Fruit fly (Drosophila melanogaster): ENCODE results near the gene CG17327.

CG17327 gene

dm6 chr3R:13038075-13038474 lies 40.5 kb upstream of the CG17327 start, which contains the start of gene CG11668:
TSS of gene CG11668 (plus strand) at chr3R:13038375.
- TF ChIP-seq ovo (GFP tag; optimal IDR thresholded peaks at IDR 0.05) (no peak), kay (GFP tag; ENCODE audit: borderline replicate concordance) (no peak), cic (GFP tag; optimal IDR thresholded peaks at IDR 0.05) (no peak)

dm6 chr3R:13036064-13036463 lies 38.5 kb upstream of the CG17327 start:
- TF ChIP-seq bab1 (GFP tag; optimal IDR thresholded peaks at IDR 0.05), result no peak
- no peak for TF ChIP-seq ovo (GFP tag; optimal IDR thresholded peaks at IDR 0.05)
- TF ChIP-seq kay (GFP tag; ENCODE audit: borderline replicate concordance), result no peak
- TF ChIP-seq CG11617 (GFP tag; optimal IDR thresholded peaks at IDR 0.05), result no peak
- no peak for TF ChIP-seq pad (GFP tag; optimal IDR thresholded peaks at IDR 0.05)
- no peak for TF ChIP-seq Clk (GFP tag; optimal IDR thresholded peaks at IDR 0.05)
- TF ChIP-seq CG1620 (GFP tag; optimal IDR thresholded peaks at IDR 0.05), result no peak

- no peak for TF ChIP-seq ovo (GFP tag; optimal IDR thresholded peaks at IDR 0.05)
- TF ChIP-seq CG12768 (GFP tag; optimal IDR thresholded peaks at IDR 0.05), result no peak
- TF ChIP-seq pad (GFP tag; optimal IDR thresholded peaks at IDR 0.05), result no peak
- TF ChIP-seq tj (GFP tag; optimal IDR thresholded peaks at IDR 0.05), result no peak
- TF ChIP-seq Mnt (GFP tag; optimal IDR thresholded peaks at IDR 0.05), result no peak
- no peak for TF ChIP-seq CG1620 (GFP tag; optimal IDR thresholded peaks at IDR 0.05)
Measured at dm6 chr3R:13033670-13034069, 36.1 kb upstream of the CG17327 start.

DNA sequence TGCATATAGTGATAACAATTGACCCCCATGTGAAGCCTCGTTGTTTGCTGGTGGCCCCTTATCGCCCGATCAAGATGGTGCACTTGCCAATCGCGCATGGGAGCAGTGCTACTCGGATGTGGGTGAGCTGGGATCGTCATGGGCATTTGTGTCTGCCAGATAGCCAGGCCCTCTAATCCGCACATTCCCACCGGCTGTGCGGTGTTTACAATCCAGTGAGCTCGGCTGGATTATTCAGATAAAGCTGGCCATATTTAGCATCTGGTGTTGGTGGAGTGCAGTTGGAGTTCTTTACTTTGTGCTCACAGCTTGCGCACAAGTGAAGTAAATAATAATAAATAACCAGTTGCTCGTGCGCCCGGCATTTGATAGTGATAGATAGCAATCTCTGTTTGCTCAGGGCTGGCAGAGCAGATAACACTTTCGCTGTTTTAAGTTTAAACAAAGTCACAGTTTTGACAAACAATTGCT lies 35.5 kb upstream of the CG17327 start:
- TF ChIP-seq bab1 (GFP tag; optimal IDR thresholded peaks at IDR 0.05) (no peak), CG14711 (tag; optimal IDR thresholded peaks at IDR 0.05) (peak; percentile 62), Mnt (GFP tag; optimal IDR thresholded peaks at IDR 0.05) (peak; percentile 79), CG12768 (GFP tag; optimal IDR thresholded peaks at IDR 0.05) (peak; percentile 78), toe (GFP tag; optimal IDR thresholded peaks at IDR 0.05) (peak; percentile 68), CG7101 (tag; optimal IDR thresholded peaks at IDR 0.05) (peak; percentile 83), cic (GFP tag; optimal IDR thresholded peaks at IDR 0.05) (peak; percentile 64), ovo (GFP tag; optimal IDR thresholded peaks at IDR 0.05) (peak; percentile 4), Clk (GFP tag; optimal IDR thresholded peaks at IDR 0.05) (peak; percentile 39), tj (GFP tag; optimal IDR thresholded peaks at IDR 0.05) (no peak), CG7045 (GFP tag; optimal IDR thresholded peaks at IDR 0.05) (peak; percentile 85), cnc (optimal IDR thresholded peaks at IDR 0.05) (no peak), kay (GFP tag; ENCODE audit: borderline replicate concordance) (peak; percentile 96), Crg-1 (GFP tag; optimal IDR thresholded peaks at IDR 0.05) (peak; percentile 76), CG1620 (GFP tag; optimal IDR thresholded peaks at IDR 0.05) (no peak), CG5204 (GFP tag; optimal IDR thresholded peaks at IDR 0.05) (no peak), pad (GFP tag; optimal IDR thresholded peaks at IDR 0.05) (peak; percentile 49), CG33017 (tag; optimal IDR thresholded peaks at IDR 0.05) (peak; percentile 71), Hr96 (GFP tag; optimal IDR thresholded peaks at IDR 0.05) (peak; percentile 30), CG11617 (GFP tag; optimal IDR thresholded peaks at IDR 0.05) (peak; percentile 77)

dm6 chr3R:13032323-13032722 lies 34.8 kb upstream of the CG17327 start, which contains the start of gene ry:
TSS of gene ry (plus strand) at chr3R:13032528.
- TF ChIP-seq Mnt (GFP tag; optimal IDR thresholded peaks at IDR 0.05), result peak; percentile 70
- peak; percentile 43 for TF ChIP-seq CG33017 (tag; optimal IDR thresholded peaks at IDR 0.05)
- TF ChIP-seq cic (GFP tag; optimal IDR thresholded peaks at IDR 0.05), result peak; percentile 84
- TF ChIP-seq kay (GFP tag; ENCODE audit: borderline replicate concordance), result no peak

DNA sequence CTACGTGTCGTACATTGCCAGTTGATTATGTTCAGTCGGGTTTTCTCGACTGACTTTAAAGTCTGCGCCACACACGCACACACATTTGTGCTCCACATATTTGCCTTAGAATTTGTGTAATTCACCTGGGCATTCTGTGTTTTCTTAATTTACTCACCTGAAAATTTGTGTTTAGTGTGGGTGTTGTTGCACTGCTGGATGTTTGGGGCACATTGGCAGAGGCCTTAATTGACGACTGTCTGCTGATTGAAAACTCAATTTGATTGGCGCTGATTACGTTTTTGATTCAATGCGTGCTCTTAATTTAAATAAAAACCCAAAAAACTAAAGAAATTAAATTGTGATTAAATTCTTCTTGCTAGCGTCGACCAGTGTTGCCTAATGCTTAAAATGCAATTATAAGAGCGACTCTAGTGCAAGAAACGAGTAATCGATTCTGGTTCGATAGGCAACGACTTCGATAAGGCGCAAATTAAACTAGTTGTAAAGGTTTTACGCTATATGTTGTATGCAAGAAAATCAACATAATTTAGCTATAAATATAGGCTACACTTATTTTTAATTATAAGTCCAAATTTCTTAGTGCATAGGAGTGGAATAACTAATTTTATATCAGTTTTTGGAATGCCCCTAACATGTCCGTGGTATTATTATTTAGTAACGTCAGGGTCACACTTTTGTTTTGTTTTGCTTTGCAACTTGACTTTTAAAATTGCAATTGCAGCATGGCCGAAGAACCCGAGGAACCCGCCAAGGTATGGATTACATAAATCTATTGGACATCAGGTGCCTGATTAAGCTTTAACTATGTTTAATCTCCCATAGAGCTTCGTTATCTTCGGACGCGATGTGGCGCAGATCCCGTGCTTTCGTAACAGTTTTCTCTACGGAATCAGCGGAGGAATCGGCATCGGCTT lies 33.0 kb upstream of the CG17327 start, which contains the start of the genes CG46281 and CG46280:
CG46281 (minus strand) TSS at position 51 of the 917 bp plus-strand sequence.
CG46280 (minus strand) TSS at position 403 of the 917 bp plus-strand sequence.
- TF ChIP-seq bab1 (GFP tag; optimal IDR thresholded peaks at IDR 0.05), result peak; percentile 44
- no peak for TF ChIP-seq cnc (optimal IDR thresholded peaks at IDR 0.05)
- peak; percentile 23 for TF ChIP-seq tj (GFP tag; optimal IDR thresholded peaks at IDR 0.05)
- peak; percentile 85 for TF ChIP-seq kay (GFP tag; ENCODE audit: borderline replicate concordance)
- peak; percentile 31 for TF ChIP-seq CG12768 (GFP tag; optimal IDR thresholded peaks at IDR 0.05)
- TF ChIP-seq CG11617 (GFP tag; optimal IDR thresholded peaks at IDR 0.05), result peak; percentile 46
- TF ChIP-seq pad (GFP tag; optimal IDR thresholded peaks at IDR 0.05), result peak; percentile 33
- no peak for TF ChIP-seq ovo (GFP tag; optimal IDR thresholded peaks at IDR 0.05)
- TF ChIP-seq CG14711 (tag; optimal IDR thresholded peaks at IDR 0.05), result peak; percentile 59
- peak; percentile 58 for TF ChIP-seq Mnt (GFP tag; optimal IDR thresholded peaks at IDR 0.05)
- TF ChIP-seq cic (GFP tag; optimal IDR thresholded peaks at IDR 0.05), result peak; percentile 8
- no peak for TF ChIP-seq Clk (GFP tag; optimal IDR thresholded peaks at IDR 0.05)
- peak; percentile 49 for TF ChIP-seq CG1620 (GFP tag; optimal IDR thresholded peaks at IDR 0.05)
- TF ChIP-seq CG7045 (GFP tag; optimal IDR thresholded peaks at IDR 0.05), result peak; percentile 1
- TF ChIP-seq Hr96 (GFP tag; optimal IDR thresholded peaks at IDR 0.05), result no peak
- no peak for TF ChIP-seq toe (GFP tag; optimal IDR thresholded peaks at IDR 0.05)
- peak; percentile 42 for TF ChIP-seq CG7101 (tag; optimal IDR thresholded peaks at IDR 0.05)
- peak; percentile 32 for TF ChIP-seq Crg-1 (GFP tag; optimal IDR thresholded peaks at IDR 0.05)
- TF ChIP-seq CG5204 (GFP tag; optimal IDR thresholded peaks at IDR 0.05), result no peak
